Worm (Caenorhabditis elegans): Measurements from ENCODE around the gene Y62E10A.3.

Gene Y62E10A.3

DNA sequence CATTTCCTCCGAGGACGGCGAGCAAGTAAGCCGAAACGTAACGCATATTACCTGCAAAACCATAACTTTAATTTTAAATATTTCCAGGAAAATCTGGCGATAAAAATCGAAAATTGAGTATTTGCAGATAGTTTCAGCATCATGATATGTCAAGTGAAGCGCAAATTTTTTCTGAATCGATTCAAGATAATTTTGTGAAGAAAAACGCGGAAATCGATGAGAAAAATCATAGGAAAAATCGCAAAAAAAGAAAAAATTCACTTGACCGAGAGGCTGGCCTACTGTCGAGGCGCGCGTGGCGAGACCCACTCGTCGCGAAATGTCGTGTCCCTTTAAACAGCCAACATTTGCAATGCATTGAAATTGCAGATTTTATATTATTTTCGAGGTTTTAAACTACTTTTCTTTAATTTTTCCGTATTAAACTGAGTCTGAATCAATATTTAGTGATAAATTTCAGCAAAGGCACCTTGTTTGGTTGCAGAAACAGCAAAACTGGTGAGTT is 10.2 kb upstream of the Y62E10A.3 start, which contains the start of the genes rla-2, popl-7 and Y62E10A.24 (continued):
- TF ChIP-seq grh-1 (GFP tag; IDR thresholded peaks at IDR 0.05) (no peak), pqm-1 (tag; optimal IDR thresholded peaks at IDR 0.05) (no peak), mdl-1 (tag; optimal IDR thresholded peaks at IDR 0.05) (no peak), ceh-88 (GFP tag; IDR thresholded peaks at IDR 0.05) (no peak), alr-1 (tag; optimal IDR thresholded peaks at IDR 0.05; ENCODE audit: borderline replicate concordance) (no peak), fkh-8 (tag; optimal IDR thresholded peaks at IDR 0.05) (no peak), unc-30 (tag; optimal IDR thresholded peaks at IDR 0.05) (no peak), hpl-2 (GFP tag; optimal IDR thresholded peaks at IDR 0.05) (no peak), lsy-2 (tag; optimal IDR thresholded peaks at IDR 0.05) (peak; percentile 52 to 91), ceh-82 (tag; optimal IDR thresholded peaks at IDR 0.05) (peak in 2 of 3 experiments; percentile 10 to 33), nhr-71 (tag; optimal IDR thresholded peaks at IDR 0.05) (no peak), nhr-84 (tag; optimal IDR thresholded peaks at IDR 0.05) (no peak), lin-35 (GFP tag; optimal IDR thresholded peaks at IDR 0.05) (peak; percentile 40 to 71), unc-130 (tag; optimal IDR thresholded peaks at IDR 0.05) (peak; percentile 14), egl-13 (tag; optimal IDR thresholded peaks at IDR 0.05) (no peak), Y116A8C.19 (tag; optimal IDR thresholded peaks at IDR 0.05; ENCODE audit: borderline replicate concordance) (no peak), nhr-85 (tag) (no peak), jun-1 (tag; optimal IDR thresholded peaks at IDR 0.05) (no peak), elt-3 (tag; optimal IDR thresholded peaks at IDR 0.05) (no peak), hlh-17 (GFP tag; optimal IDR thresholded peaks at IDR 0.05; ENCODE audit: borderline replicate concordance) (no peak), pax-3 (tag; optimal IDR thresholded peaks at IDR 0.05) (no peak), aha-1 (tag; optimal IDR thresholded peaks at IDR 0.05) (no peak), elt-2 (tag; optimal IDR thresholded peaks at IDR 0.05) (no peak), efl-3 (GFP tag; optimal IDR thresholded peaks at IDR 0.05) (no peak), zip-4 (GFP tag; optimal IDR thresholded peaks at IDR 0.05) (no peak), nhr-19 (GFP tag; conservative IDR thresholded peaks at IDR 0.05) (no peak), ztf-4 (tag; optimal IDR thresholded peaks at IDR 0.05) (no peak), irx-1 (tag; optimal IDR thresholded peaks at IDR 0.05) (no peak), nhr-77 (tag; optimal IDR thresholded peaks at IDR 0.05) (no peak), rnt-1 (tag; optimal IDR thresholded peaks at IDR 0.05) (no peak), ets-5 (GFP tag; IDR thresholded peaks at IDR 0.05) (no peak), vab-15 (tag; optimal IDR thresholded peaks at IDR 0.05) (no peak), unc-62 (GFP tag; optimal IDR thresholded peaks at IDR 0.05) (no peak), hlh-4 (tag; optimal IDR thresholded peaks at IDR 0.05) (no peak), nhr-237 (tag; optimal IDR thresholded peaks at IDR 0.05) (no peak), ama-1 (optimal IDR thresholded peaks at IDR 0.05) (no peak), xbp-1 (tag; optimal IDR thresholded peaks at IDR 0.05) (no peak), swsn-7 (tag; optimal IDR thresholded peaks at IDR 0.05) (no peak), ces-1 (GFP tag; optimal IDR thresholded peaks at IDR 0.05) (no peak), fkh-10 (GFP tag; optimal IDR thresholded peaks at IDR 0.05) (no peak), skn-1 (tag; optimal IDR thresholded peaks at IDR 0.05) (peak; percentile 29), ztf-11 (tag; optimal IDR thresholded peaks at IDR 0.05) (no peak), ceh-63 (GFP tag; optimal IDR thresholded peaks at IDR 0.05) (no peak), dpl-1 (GFP tag; optimal IDR thresholded peaks at IDR 0.05) (peak; percentile 6 to 39 (median 26)), tlp-1 (tag; optimal IDR thresholded peaks at IDR 0.05) (no peak), F16B12.6 (tag; optimal IDR thresholded peaks at IDR 0.05) (no peak), efl-1 (optimal IDR thresholded peaks at IDR 0.05) (peak; percentile 32 to 50), efl-1 (GFP tag; optimal IDR thresholded peaks at IDR 0.05 in 1 of 2) (peak; percentile 41 to 95), snu-23 (GFP tag; optimal IDR thresholded peaks at IDR 0.05) (peak; percentile 35), nhr-90 (tag; optimal IDR thresholded peaks at IDR 0.05; ENCODE audit: poor library complexity) (no peak), fkh-4 (tag; optimal IDR thresholded peaks at IDR 0.05; ENCODE audit: borderline replicate concordance) (no peak), unc-86 (tag; optimal IDR thresholded peaks at IDR 0.05) (no peak), snpc-4 (tag; optimal IDR thresholded peaks at IDR 0.05) (no peak)
